Worm (Caenorhabditis elegans): ENCODE measurements around the gene snap-29.

snap-29 gene

ce11 chrIII:8748620-8749019, 27.4 kb upstream of the snap-29 start (continued):
- no peak for TF ChIP-seq tra-1 (GFP tag; IDR thresholded peaks at IDR 0.05)
- TF ChIP-seq sdz-12 (GFP tag; optimal IDR thresholded peaks at IDR 0.05) = no peak
- no peak for TF ChIP-seq egl-43 (GFP tag; IDR thresholded peaks at IDR 0.05)
- TF ChIP-seq mes-2 (tag; optimal IDR thresholded peaks at IDR 0.05; ENCODE audit: poor library complexity, severe bottlenecking) = no peak
- no peak for TF ChIP-seq zip-2 (tag; optimal IDR thresholded peaks at IDR 0.05)
- TF ChIP-seq F26F4.8 (GFP tag; conservative IDR thresholded peaks at IDR 0.05) = no peak
- TF ChIP-seq Y5F2A.4 (GFP tag; optimal IDR thresholded peaks at IDR 0.05) = no peak
- no peak for TF ChIP-seq cey-2 (tag; optimal IDR thresholded peaks at IDR 0.05; ENCODE audit: borderline replicate concordance, insufficient read depth)
- peak; percentile 83 for TF ChIP-seq dve-1 (tag; optimal IDR thresholded peaks at IDR 0.05; ENCODE audit: insufficient read depth)
- no peak for TF ChIP-seq mxl-2 (GFP tag; conservative IDR thresholded peaks at IDR 0.05)
- no peak for TF ChIP-seq spr-3 (GFP tag; optimal IDR thresholded peaks at IDR 0.05)
- TF ChIP-seq aly-2 (tag; optimal IDR thresholded peaks at IDR 0.05) = no peak
- TF ChIP-seq nhr-111 (GFP tag; optimal IDR thresholded peaks at IDR 0.05) = no peak
- TF ChIP-seq mep-1 (tag; optimal IDR thresholded peaks at IDR 0.05) = peak; percentile 37
- no peak for TF ChIP-seq fos-1 (tag; optimal IDR thresholded peaks at IDR 0.05)
- TF ChIP-seq R02D3.7 (tag; optimal IDR thresholded peaks at IDR 0.05) = no peak
- no peak for TF ChIP-seq unc-39 (tag; optimal IDR thresholded peaks at IDR 0.05)
- TF ChIP-seq hlh-30 (tag; optimal IDR thresholded peaks at IDR 0.05; ENCODE audit: insufficient read depth) = peak; percentile 2
- TF ChIP-seq snpc-1.2 (GFP tag; IDR thresholded peaks at IDR 0.05) = no peak
- TF ChIP-seq lin-15B (tag; optimal IDR thresholded peaks at IDR 0.05) = no peak
- TF ChIP-seq ceh-62 (tag; optimal IDR thresholded peaks at IDR 0.05) = no peak
- TF ChIP-seq gei-8 (GFP tag; optimal IDR thresholded peaks at IDR 0.05) = no peak
- TF ChIP-seq arid-1 (GFP tag; conservative IDR thresholded peaks at IDR 0.05) = no peak
- no peak for TF ChIP-seq unc-62 (GFP tag; optimal IDR thresholded peaks at IDR 0.05 in 1 of 2)
- no peak for TF ChIP-seq unc-62 (tag; optimal IDR thresholded peaks at IDR 0.05)
- TF ChIP-seq Y75B8A.6 (GFP tag; IDR thresholded peaks at IDR 0.05) = no peak
- peak; percentile 70 for TF ChIP-seq nhr-28 (tag; optimal IDR thresholded peaks at IDR 0.05)
- TF ChIP-seq D1046.2 (GFP tag; IDR thresholded peaks at IDR 0.05) = no peak
- no peak for TF ChIP-seq snpc-4 (tag; optimal IDR thresholded peaks at IDR 0.05)
- TF ChIP-seq vab-7 (GFP tag; IDR thresholded peaks at IDR 0.05) = no peak
- no peak for TF ChIP-seq ZK337.2 (GFP tag; IDR thresholded peaks at IDR 0.05)
- no peak for TF ChIP-seq ceh-28 (tag; optimal IDR thresholded peaks at IDR 0.05)
- no peak for TF ChIP-seq tag-97 (GFP tag; IDR thresholded peaks at IDR 0.05)
- no peak for TF ChIP-seq ceh-32 (tag; optimal IDR thresholded peaks at IDR 0.05; ENCODE audit: poor library complexity)
- no peak for TF ChIP-seq rbr-2 (tag; optimal IDR thresholded peaks at IDR 0.05)
- TF ChIP-seq madf-9 (GFP tag; conservative IDR thresholded peaks at IDR 0.05) = no peak
- no peak for TF ChIP-seq ceh-44 (GFP tag; IDR thresholded peaks at IDR 0.05)
- no peak for TF ChIP-seq lin-38 (GFP tag; IDR thresholded peaks at IDR 0.05)
- no peak for TF ChIP-seq ztf-7 (tag; optimal IDR thresholded peaks at IDR 0.05)
- no peak for TF ChIP-seq mdt-29 (GFP tag; IDR thresholded peaks at IDR 0.05)
- no peak for TF ChIP-seq duxl-1 (tag; optimal IDR thresholded peaks at IDR 0.05; ENCODE audit: poor library complexity)
- TF ChIP-seq lsy-2 (tag; optimal IDR thresholded peaks at IDR 0.05) = peak in 1 of 2 experiments; percentile 29
- TF ChIP-seq nhr-11 (tag; optimal IDR thresholded peaks at IDR 0.05) = no peak
- no peak for TF ChIP-seq zag-1 (tag; optimal IDR thresholded peaks at IDR 0.05)
- TF ChIP-seq saeg-2 (GFP tag; IDR thresholded peaks at IDR 0.05) = no peak
- TF ChIP-seq spr-1 (tag; optimal IDR thresholded peaks at IDR 0.05) = no peak
- no peak for TF ChIP-seq ztf-11 (tag; optimal IDR thresholded peaks at IDR 0.05)
- TF ChIP-seq nhr-25 (tag; optimal IDR thresholded peaks at IDR 0.05; ENCODE audit: borderline replicate concordance, insufficient read depth) = no peak
- TF ChIP-seq T20F7.1 (GFP tag; optimal IDR thresholded peaks at IDR 0.05) = no peak
- no peak for TF ChIP-seq hif-1 (tag; optimal IDR thresholded peaks at IDR 0.05)
- no peak for TF ChIP-seq lin-29 (GFP tag; IDR thresholded peaks at IDR 0.05)
